Fruit fly (Drosophila melanogaster) whole organism, embryonic: ENCODE results near the gene Phae2.
A peak's percentile ranks its signal among the peaks of the same experiment; 100 is the strongest.

Experiments used
- ATbp ChIP-seq: fragments of 200-800 bp; sonication (Bioruptor generic); optimal IDR thresholded peaks from 2 replicates; lab custom pipeline; 2017; ENCODE audit warnings: missing biosample characterization, mild to moderate bottlenecking, missing genetic modification characterization, missing genetic modification reagents
- Abd-B ChIP-seq: fragments of 200-800 bp; sonication (Bioruptor generic); optimal IDR thresholded peaks from 2 replicates; lab custom pipeline; 2018; ENCODE audit warnings: missing biosample characterization, mild to moderate bottlenecking, missing genetic modification characterization, moderate library complexity
- Awh ChIP-seq: fragments of 200-800 bp; sonication (Bioruptor generic); IDR thresholded peaks from 2 replicates; pipeline ENCODE4, ENCODE4 v1.3.6; 2022; ENCODE audit warnings: missing biosample characterization, missing genetic modification characterization
- Blimp-1 ChIP-seq: fragments of 200-800 bp; sonication (Bioruptor generic); optimal IDR thresholded peaks from 3 replicates; lab custom pipeline; 2018; ENCODE audit warnings: missing biosample characterization, missing genetic modification characterization, mild to moderate bottlenecking, moderate library complexity, missing genetic modification reagents
- CG10654 ChIP-seq: fragments of 200-800 bp; sonication (Bioruptor generic); optimal IDR thresholded peaks from 2 replicates; lab custom pipeline; 2016; ENCODE audit warnings: missing biosample characterization, missing genetic modification characterization
- CG10979 ChIP-seq: fragments of 200-800 bp; sonication (Bioruptor generic); optimal IDR thresholded peaks from 2 replicates; lab custom pipeline; 2018; ENCODE audit warnings: missing biosample characterization, mild to moderate bottlenecking, missing genetic modification characterization, moderate library complexity
- CG1233 ChIP-seq: fragments of 200-800 bp; sonication (Bioruptor generic); optimal IDR thresholded peaks from 4 replicates; lab custom pipeline; 2018; ENCODE audit warnings: missing biosample characterization, mild to moderate bottlenecking, missing genetic modification characterization
- CG15479 ChIP-seq: fragments of 200-800 bp; sonication (Bioruptor generic); optimal IDR thresholded peaks from 3 replicates; lab custom pipeline; 2019; ENCODE audit warnings: missing biosample characterization, mild to moderate bottlenecking, missing genetic modification characterization, moderate library complexity
- CG18599 ChIP-seq: fragments of 200-800 bp; sonication (Bioruptor generic); optimal IDR thresholded peaks from 3 replicates; lab custom pipeline; 2017; ENCODE audit warnings: missing biosample characterization, missing genetic modification characterization, mild to moderate bottlenecking, moderate library complexity, missing genetic modification reagents
- CG2712 ChIP-seq: fragments of 200-800 bp; optimal IDR thresholded peaks from 3 replicates; lab custom pipeline; 2019; ENCODE audit warnings: missing biosample characterization, mild to moderate bottlenecking, missing genetic modification characterization, moderate library complexity
- CG2889 ChIP-seq: fragments of 200-800 bp; sonication (Bioruptor generic); IDR thresholded peaks from 3 replicates; pipeline ENCODE4 v1.3.6; 2022; ENCODE audit warnings: missing biosample characterization, missing genetic modification characterization
- CG3163 ChIP-seq: fragments of 200-800 bp; sonication (Bioruptor generic); optimal IDR thresholded peaks from 3 replicates; lab custom pipeline; 2016; ENCODE audit warnings: missing biosample characterization, missing genetic modification characterization
- CG6791 ChIP-seq: fragments of 200-800 bp; sonication (Bioruptor generic); IDR thresholded peaks from 3 replicates; pipeline ENCODE4 v1.3.6; 2022; ENCODE audit warnings: missing biosample characterization, missing genetic modification characterization; ENCODE audit not compliant: partially characterized antibody
- CG7271 ChIP-seq: fragments of 200-800 bp; sonication (Bioruptor generic); optimal IDR thresholded peaks from 2 replicates; lab custom pipeline; 2018; ENCODE audit warnings: missing biosample characterization, mild to moderate bottlenecking, missing genetic modification characterization, moderate library complexity
- CG7372 ChIP-seq: fragments of 200-800 bp; sonication (Bioruptor generic); IDR thresholded peaks from 2 replicates; pipeline ENCODE4 v1.3.6; 2022; ENCODE audit warnings: missing biosample characterization, missing genetic modification characterization
- CG8944 ChIP-seq: fragments of 200-800 bp; sonication (Bioruptor generic); optimal IDR thresholded peaks from 3 replicates; lab custom pipeline; 2016; ENCODE audit warnings: missing biosample characterization, missing genetic modification characterization
- CG9609 ChIP-seq: fragments of 200-800 bp; sonication (Bioruptor generic); optimal IDR thresholded peaks from 3 replicates; lab custom pipeline; 2016; ENCODE audit warnings: missing biosample characterization, missing genetic modification characterization
- CG9797 ChIP-seq: fragments of 200-800 bp; sonication (Bioruptor generic); optimal IDR thresholded peaks from 3 replicates; lab custom pipeline; 2018; ENCODE audit warnings: missing biosample characterization, mild to moderate bottlenecking, missing genetic modification characterization
- CG9932 ChIP-seq: fragments of 200-800 bp; sonication (Bioruptor generic); IDR thresholded peaks from 2 replicates; pipeline ENCODE4 v1.3.6; 2022; ENCODE audit warnings: missing biosample characterization, missing genetic modification characterization
- D19A ChIP-seq: fragments of 200-800 bp; optimal IDR thresholded peaks from 3 replicates; lab custom pipeline; 2019; ENCODE audit warnings: missing biosample characterization, mild to moderate bottlenecking, missing genetic modification characterization, moderate library complexity
- Dip2 ChIP-seq: fragments of 200-800 bp; sonication (Bioruptor generic); IDR thresholded peaks from 2 replicates; pipeline ENCODE4 v1.3.6; 2022; ENCODE audit warnings: missing biosample characterization, missing genetic modification characterization
- E2f1 ChIP-seq: fragments of 200-800 bp; sonication (Bioruptor generic); IDR thresholded peaks from 2 replicates; pipeline ENCODE4 v1.3.6; 2022; ENCODE audit warnings: missing biosample characterization, missing genetic modification characterization
- HLH54F ChIP-seq: fragments of 200-800 bp; sonication (Bioruptor generic); optimal IDR thresholded peaks from 3 replicates; lab custom pipeline; 2016; ENCODE audit warnings: missing biosample characterization, missing genetic modification characterization
- HLHmδ ChIP-seq: fragments of 200-800 bp; sonication (Bioruptor generic); optimal IDR thresholded peaks from 2 replicates; lab custom pipeline; 2018; ENCODE audit warnings: missing biosample characterization, mild to moderate bottlenecking, missing genetic modification characterization, moderate library complexity
- Jarid2 ChIP-seq: fragments of 200-800 bp; sonication (Bioruptor generic); optimal IDR thresholded peaks from 3 replicates; lab custom pipeline; 2017; ENCODE audit warnings: mild to moderate bottlenecking, missing biosample characterization, missing genetic modification reagents, missing genetic modification characterization
- Lhr ChIP-seq: fragments of 200-800 bp; sonication (Bioruptor generic); optimal IDR thresholded peaks from 3 replicates; lab custom pipeline; 2017; ENCODE audit warnings: mild to moderate bottlenecking, missing biosample characterization, missing genetic modification reagents, missing genetic modification characterization
- MTF-1 ChIP-seq: fragments of 200-800 bp; sonication (Bioruptor generic); optimal IDR thresholded peaks from 2 replicates; lab custom pipeline; 2018; ENCODE audit warnings: missing biosample characterization, mild to moderate bottlenecking, missing genetic modification characterization, borderline replicate concordance
- Med ChIP-seq: fragments of 200-800 bp; sonication (Bioruptor generic); peaks from one replicate; lab custom pipeline; 2016; ENCODE audit warnings: missing biosample characterization, missing genetic modification characterization, mild to moderate bottlenecking, inconsistent platforms, moderate library complexity
- NK7.1 ChIP-seq: fragments of 200-800 bp; sonication (Bioruptor generic); optimal IDR thresholded peaks from 3 replicates; lab custom pipeline; 2016; ENCODE audit warnings: missing biosample characterization, missing genetic modification characterization
- Sox102F ChIP-seq: fragments of 200-800 bp; sonication (Bioruptor generic); optimal IDR thresholded peaks from 2 replicates; lab custom pipeline; 2018; ENCODE audit warnings: missing biosample characterization, mild to moderate bottlenecking, missing genetic modification characterization, moderate library complexity
- Trl ChIP-seq, 3 experiments: fragments of >200 bp in 2 of 3; fragments of 200-800 bp in 1 of 3; sonication (Bioruptor generic) in 1 of 3; optimal IDR thresholded peaks; 2 replicates in 1 of 3; 3 replicates in 2 of 3; lab custom pipeline; 2016 to 2017; ENCODE audit warnings: missing biosample characterization in 1 of 3, missing genetic modification characterization in 1 of 3
- Xbp1 ChIP-seq: fragments of 200-800 bp; sonication (Bioruptor generic); optimal IDR thresholded peaks from 3 replicates; lab custom pipeline; 2016; ENCODE audit warnings: missing biosample characterization, mild to moderate bottlenecking, missing genetic modification characterization
- Xrp1 ChIP-seq: fragments of 200-800 bp; sonication (Bioruptor generic); IDR thresholded peaks from 2 replicates; pipeline ENCODE4 v1.3.6; 2022; ENCODE audit warnings: missing biosample characterization, missing genetic modification characterization
- ap ChIP-seq: fragments of 200-800 bp; sonication (Bioruptor generic); IDR thresholded peaks from 2 replicates; pipeline ENCODE4 v1.3.6; 2022; ENCODE audit warnings: missing biosample characterization, missing genetic modification characterization
- bsh ChIP-seq, 2 experiments: fragments of 200-800 bp; sonication (Bioruptor generic); optimal IDR thresholded peaks; 2 replicates each; lab custom pipeline; 2017 to 2018; ENCODE audit warnings: mild to moderate bottlenecking in 2 of 2, missing biosample characterization in 2 of 2, missing genetic modification characterization in 2 of 2, moderate library complexity in 1 of 2
- chm ChIP-seq: fragments of 200-800 bp; sonication (Bioruptor generic); IDR thresholded peaks from 2 replicates; pipeline ENCODE4 v1.3.6; 2022; ENCODE audit warnings: missing biosample characterization, missing genetic modification characterization
- fd102C ChIP-seq: fragments of 200-800 bp; sonication (Bioruptor generic); optimal IDR thresholded peaks from 2 replicates; lab custom pipeline; 2018; ENCODE audit warnings: missing biosample characterization, mild to moderate bottlenecking, missing genetic modification characterization, moderate library complexity
- gem ChIP-seq: fragments of 200-800 bp; sonication (Bioruptor generic); optimal IDR thresholded peaks from 2 replicates; lab custom pipeline; 2019; ENCODE audit warnings: missing biosample characterization, mild to moderate bottlenecking, missing genetic modification characterization, moderate library complexity
- gsb-n ChIP-seq: fragments of 200-800 bp; sonication (Bioruptor generic); optimal IDR thresholded peaks from 3 replicates; lab custom pipeline; 2018; ENCODE audit warnings: missing biosample characterization, mild to moderate bottlenecking, missing genetic modification characterization
- nom ChIP-seq: fragments of 200-800 bp; sonication (Bioruptor generic); optimal IDR thresholded peaks from 2 replicates; lab custom pipeline; 2017; ENCODE audit warnings: missing biosample characterization, missing genetic modification characterization, mild to moderate bottlenecking, moderate library complexity, missing genetic modification reagents
- pnt ChIP-seq: fragments of 200-800 bp; sonication (Bioruptor generic); optimal IDR thresholded peaks from 3 replicates; lab custom pipeline; 2016; ENCODE audit warnings: missing biosample characterization, missing genetic modification characterization
- ranshi ChIP-seq: fragments of 200-800 bp; sonication (Bioruptor generic); IDR thresholded peaks from 2 replicates; pipeline ENCODE4 v1.3.6; 2022; ENCODE audit warnings: missing biosample characterization, missing genetic modification characterization
- sens ChIP-seq: fragments of 200-800 bp; sonication (Bioruptor generic); peaks from one replicate; lab custom pipeline; 2016; ENCODE audit warnings: missing biosample characterization, missing genetic modification characterization
- sim ChIP-seq: fragments of 200-800 bp; sonication (Bioruptor generic); IDR thresholded peaks from 2 replicates; pipeline ENCODE4 v1.3.6; 2022; ENCODE audit warnings: missing biosample characterization, missing genetic modification characterization
- tgo ChIP-seq: fragments of 200-800 bp; sonication (Bioruptor generic); IDR thresholded peaks from 3 replicates; pipeline ENCODE4 v1.3.6; 2022; ENCODE audit warnings: missing biosample characterization, missing genetic modification characterization
- tin ChIP-seq: fragments of 200-800 bp; sonication (Bioruptor generic); optimal IDR thresholded peaks from 3 replicates; lab custom pipeline; 2016; ENCODE audit warnings: missing biosample characterization, missing genetic modification characterization
- vnd ChIP-seq: fragments of 200-800 bp; sonication (Bioruptor generic); IDR thresholded peaks from 3 replicates; pipeline ENCODE4 v1.3.6; 2022; ENCODE audit warnings: missing biosample characterization, missing genetic modification characterization; ENCODE audit not compliant: partially characterized antibody
- wdn ChIP-seq: fragments of 200-800 bp; sonication (Bioruptor generic); IDR thresholded peaks from 2 replicates; pipeline ENCODE4 v1.3.6; 2022; ENCODE audit warnings: missing biosample characterization, missing genetic modification characterization

Phae2 gene

DNA sequence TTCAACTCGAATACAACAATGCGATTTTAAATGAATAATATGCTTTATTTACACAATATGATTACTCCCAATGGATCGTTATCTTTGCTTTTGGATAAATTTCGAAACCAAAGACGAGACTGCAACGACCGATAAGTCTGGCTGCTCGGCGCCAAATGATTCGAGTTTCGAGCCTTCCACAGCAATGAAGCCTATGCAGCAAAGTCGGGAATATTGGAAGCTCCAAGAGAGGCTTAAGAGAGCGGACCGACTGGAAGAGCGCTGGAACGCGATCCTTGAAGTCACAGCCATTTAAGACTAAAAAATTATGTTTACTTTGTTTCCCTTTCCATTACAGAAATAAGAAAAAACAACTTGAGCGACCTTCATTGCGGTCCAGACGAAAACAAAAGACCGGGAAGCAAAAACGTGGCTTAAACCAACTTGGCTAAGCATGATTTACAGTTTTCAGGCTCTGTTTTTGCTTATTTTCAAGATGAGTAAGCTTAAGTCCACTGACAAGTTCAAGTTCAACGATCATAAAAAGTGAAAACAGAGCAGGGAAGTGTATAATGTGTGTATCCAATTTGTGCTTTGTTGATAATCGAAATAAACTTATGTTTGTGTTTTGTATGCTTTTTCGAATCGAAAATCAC lies 44.2 kb upstream of the Phae2 start, which contains the start of gene firl:
TSS of gene firl (minus strand) at position 159 of the 635 bp plus-strand sequence.
- TF ChIP-seq CG6791 (no peak), nom (GFP tag; lab: Kevin White, UChicago) (peak; percentile 55), vnd (no peak), CG1233 (GFP tag; lab: Kevin White, UChicago) (no peak), CG9797 (GFP tag; lab: Kevin White, UChicago) (no peak), wdn (GFP tag; lab: Robert Waterston, UW) (no peak), CG10654 (GFP tag; lab: Kevin White, UChicago) (no peak), CG2712 (no peak), Jarid2 (GFP tag; lab: Kevin White, UChicago) (no peak), E2f1 (GFP tag; lab: Robert Waterston, UW) (no peak), Abd-B (GFP tag; lab: Kevin White, UChicago) (no peak), Trl (optimal IDR thresholded peaks at IDR 0.05; lab: Kevin White, UChicago) (peak in 1 of 2 experiments; percentile 11), Trl (GFP tag; optimal IDR thresholded peaks at IDR 0.05; lab: Kevin White, UChicago) (no peak), Blimp-1 (peak; percentile 53), CG9609 (no peak), ranshi (no peak)

DNA sequence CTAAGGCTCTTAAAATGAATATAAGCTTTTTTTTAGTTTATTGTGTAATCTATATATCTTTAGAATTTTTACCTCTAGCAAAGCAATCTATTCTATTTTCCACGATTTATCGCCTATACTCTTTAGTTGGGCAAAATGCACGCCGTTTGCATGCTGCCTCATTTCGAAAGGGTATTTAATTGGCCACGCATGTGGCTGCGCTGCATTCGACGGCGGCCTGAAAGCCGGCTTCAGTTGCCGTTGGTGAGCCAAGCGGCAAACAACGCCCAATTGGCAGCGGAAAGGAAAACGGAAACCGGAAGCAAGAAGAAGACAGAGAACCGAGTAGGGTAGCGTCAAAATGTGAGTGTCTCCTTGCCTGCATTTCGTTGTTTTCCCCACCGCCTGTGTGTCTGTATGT lies 35.1 kb upstream of the Phae2 start, which contains the start of gene CG14947:
TSS of gene CG14947 (plus strand) at position 251 of the 400 bp plus-strand sequence.
- TF ChIP-seq Dip2 (GFP tag; lab: Robert Waterston, UW) = no peak
- TF ChIP-seq CG7372 (GFP tag; lab: Robert Waterston, UW) = no peak
- TF ChIP-seq D19A (tag; lab: Kevin White, UChicago) = peak; percentile 88
- 0 out of 2 replicates have a peak, but pooled peaks have one; percentile 31 for TF ChIP-seq Xrp1 (GFP tag; lab: Robert Waterston, UW)
- peak; percentile 75 for TF ChIP-seq sens (GFP tag; lab: Kevin White, UChicago)
- peak; percentile 27; the same call in 1 of the 2 replicates for TF ChIP-seq ap (GFP tag; lab: Robert Waterston, UW)
- no peak for TF ChIP-seq Lhr (GFP tag; lab: Kevin White, UChicago)
- peak; percentile 59 for TF ChIP-seq HLHmδ (GFP tag; lab: Kevin White, UChicago)
- no peak for TF ChIP-seq tin (GFP tag; lab: Kevin White, UChicago)
- TF ChIP-seq MTF-1 (GFP tag; lab: Kevin White, UChicago) = peak; percentile 17
- TF ChIP-seq CG2889 (GFP tag; lab: Robert Waterston, UW) = no peak
- peak; percentile 72 for TF ChIP-seq Med (GFP tag; lab: Kevin White, UChicago)
- TF ChIP-seq CG15479 = peak; percentile 39
- TF ChIP-seq CG7271 (tag; lab: Kevin White, UChicago) = peak; percentile 90
- no peak for TF ChIP-seq Trl (optimal IDR thresholded peaks at IDR 0.05; lab: Kevin White, UChicago)
- TF ChIP-seq Trl (GFP tag; optimal IDR thresholded peaks at IDR 0.05; lab: Kevin White, UChicago) = no peak
- TF ChIP-seq gsb-n = peak; percentile 27
- TF ChIP-seq fd102C = peak; percentile 52
- 0 out of 3 replicates have a peak, but pooled peaks have one; percentile 14 for TF ChIP-seq tgo (GFP tag; lab: Robert Waterston, UW)
- TF ChIP-seq bsh (GFP tag; optimal IDR thresholded peaks at IDR 0.05; lab: Kevin White, UChicago) = peak in 1 of 2 experiments; percentile 20
- no peak for TF ChIP-seq CG8944 (GFP tag; lab: Kevin White, UChicago)
- peak; percentile 12 for TF ChIP-seq ATbp (GFP tag; lab: Kevin White, UChicago)
- TF ChIP-seq NK7.1 (GFP tag; lab: Kevin White, UChicago) = no peak
- TF ChIP-seq CG10979 (tag; lab: Kevin White, UChicago) = peak; percentile 23
- 0 out of 2 replicates have a peak, but pooled peaks have one; percentile 28 for TF ChIP-seq Awh (GFP tag; lab: Robert Waterston, UW)
- TF ChIP-seq sim (GFP tag; lab: Robert Waterston, UW) = no peak
- no peak for TF ChIP-seq pnt (GFP tag; lab: Kevin White, UChicago)
- TF ChIP-seq gem (tag; lab: Kevin White, UChicago) = peak; percentile 27
- no peak for TF ChIP-seq CG3163
- TF ChIP-seq CG18599 (GFP tag; lab: Kevin White, UChicago) = no peak
- TF ChIP-seq Sox102F (GFP tag; lab: Kevin White, UChicago) = peak; percentile 20
- TF ChIP-seq Xbp1 (GFP tag; lab: Kevin White, UChicago) = peak; percentile 13
- TF ChIP-seq chm (GFP tag; lab: Robert Waterston, UW) = 0 out of 2 replicates have a peak, but pooled peaks have one; percentile 40
- no peak for TF ChIP-seq CG9932
- TF ChIP-seq HLH54F = no peak
